Worm (Caenorhabditis elegans) whole organism, young adult: Measurements from ENCODE around the gene F36H5.4.
A peak's percentile ranks its signal among the peaks of the same experiment; 100 is the strongest.

Experiments used
- F22D6.2 ChIP-seq: sonication (generic microtip); optimal IDR thresholded peaks from 2 replicates; lab custom pipeline; 2016; ENCODE audit warnings: mild to moderate bottlenecking, missing genetic modification characterization, missing compliant biosample characterization
- F33H1.4 ChIP-seq: fragments of 200-800 bp; sonication (Bioruptor generic); IDR thresholded peaks from 2 replicates; pipeline ENCODE4 v1.3.6; 2022; ENCODE audit warnings: missing genetic modification reagents, missing genetic modification characterization, missing compliant biosample characterization
- F37B4.10 ChIP-seq: fragments of 200-800 bp; sonication (Bioruptor generic); IDR thresholded peaks from 2 replicates; pipeline ENCODE4 v1.3.6; 2022; ENCODE audit warnings: missing genetic modification characterization, missing compliant biosample characterization
- F39B2.1 ChIP-seq: fragments of 200-800 bp; sonication (Bioruptor generic); IDR thresholded peaks from 2 replicates; pipeline ENCODE4 v1.3.6; 2022; ENCODE audit warnings: missing genetic modification reagents, missing genetic modification characterization, missing compliant biosample characterization
- T07F8.4 ChIP-seq: sonication (generic microtip); optimal IDR thresholded peaks from 2 replicates; lab custom pipeline; 2016; ENCODE audit warnings: mild to moderate bottlenecking, missing genetic modification characterization, moderate library complexity, missing compliant biosample characterization
- Y53F4B.3 ChIP-seq: fragments of 200-800 bp; sonication (Bioruptor generic); IDR thresholded peaks from 2 replicates; pipeline ENCODE4 v1.3.6; 2022; ENCODE audit warnings: missing genetic modification reagents, missing genetic modification characterization, missing compliant biosample characterization
- Y56A3A.18 ChIP-seq: fragments of 200-800 bp; sonication (Bioruptor generic); IDR thresholded peaks from 2 replicates; pipeline ENCODE4 v1.3.6; 2022; ENCODE audit warnings: missing genetic modification reagents, missing genetic modification characterization, missing compliant biosample characterization
- aptf-2 ChIP-seq: fragments of 200-800 bp; sonication (Bioruptor generic); conservative IDR thresholded peaks from 2 replicates; pipeline ENCODE4 v1.3.6; 2022; ENCODE audit warnings: missing genetic modification reagents, missing genetic modification characterization, missing compliant biosample characterization
- aptf-3 ChIP-seq: fragments of 200-800 bp; sonication (Bioruptor generic); IDR thresholded peaks from 2 replicates; pipeline ENCODE4 v1.3.6; 2022; ENCODE audit warnings: missing genetic modification characterization, missing compliant biosample characterization
- attf-3 ChIP-seq: fragments of 200-800 bp; sonication (Bioruptor generic); conservative IDR thresholded peaks from 2 replicates; pipeline ENCODE4 v1.3.6; 2022; ENCODE audit warnings: missing genetic modification reagents, missing genetic modification characterization, missing compliant biosample characterization
- attf-5 ChIP-seq: fragments of 200-800 bp; sonication (Bioruptor generic); optimal IDR thresholded peaks from 2 replicates; lab custom pipeline; 2018; ENCODE audit warnings: mild to moderate bottlenecking, missing genetic modification characterization, missing compliant biosample characterization
- attf-6 ChIP-seq: fragments of 200-800 bp; sonication (Bioruptor generic); IDR thresholded peaks from 2 replicates; pipeline ENCODE4 v1.3.6; 2022; ENCODE audit warnings: missing genetic modification reagents, missing genetic modification characterization, missing compliant biosample characterization
- bed-1 ChIP-seq: fragments of 200-800 bp; sonication (Bioruptor generic); IDR thresholded peaks from 2 replicates; pipeline ENCODE4 v1.3.6; 2022; ENCODE audit warnings: missing genetic modification reagents, missing genetic modification characterization, missing compliant biosample characterization
- bed-2 ChIP-seq: fragments of 200-800 bp; sonication (Bioruptor generic); IDR thresholded peaks from 2 replicates; pipeline ENCODE4 v1.3.6; 2022; ENCODE audit warnings: missing genetic modification reagents, missing genetic modification characterization, missing compliant biosample characterization
- ceh-27 ChIP-seq: fragments of 200-800 bp; sonication (Bioruptor generic); optimal IDR thresholded peaks from 2 replicates; lab custom pipeline; 2018; ENCODE audit warnings: mild to moderate bottlenecking, missing genetic modification characterization, moderate library complexity, missing compliant biosample characterization
- ceh-40 ChIP-seq: fragments of 200-800 bp; sonication (Bioruptor generic); IDR thresholded peaks from 2 replicates; pipeline ENCODE4 v1.3.6; 2022; ENCODE audit warnings: missing genetic modification characterization, missing compliant biosample characterization
- chd-7 ChIP-seq: sonication (generic microtip); optimal IDR thresholded peaks from 2 replicates; lab custom pipeline; 2016; ENCODE audit warnings: mild to moderate bottlenecking, missing genetic modification characterization, moderate library complexity, missing compliant biosample characterization
- die-1 ChIP-seq: sonication (generic microtip); optimal IDR thresholded peaks from 2 replicates; lab custom pipeline; 2016; ENCODE audit warnings: missing genotype, mild to moderate bottlenecking, missing genetic modification characterization, missing compliant biosample characterization
- dpl-1 ChIP-seq: fragments of 150-350 bp; optimal IDR thresholded peaks from 2 replicates; lab custom pipeline; 2014; ENCODE audit warnings: missing biosample characterization, missing genetic modification reagents, missing genetic modification characterization
- efl-1 ChIP-seq: fragments of 150-350 bp; optimal IDR thresholded peaks from 2 replicates; lab custom pipeline; 2014; ENCODE audit warnings: missing biosample characterization, missing genetic modification reagents, missing genetic modification characterization
- egl-44 ChIP-seq: fragments of 200-800 bp; sonication (Bioruptor generic); IDR thresholded peaks from 2 replicates; pipeline ENCODE4 v1.3.6; 2022; ENCODE audit warnings: missing genetic modification reagents, missing genetic modification characterization, missing compliant biosample characterization
- fkh-3 ChIP-seq: sonication (generic microtip); optimal IDR thresholded peaks from 2 replicates; lab custom pipeline; 2016; ENCODE audit warnings: mild to moderate bottlenecking, missing genetic modification characterization, missing compliant biosample characterization
- hmg-1.2 ChIP-seq: fragments of 200-800 bp; sonication (Bioruptor generic); IDR thresholded peaks from 2 replicates; pipeline ENCODE4 v1.3.6; 2022; ENCODE audit warnings: missing genetic modification reagents, missing genetic modification characterization, missing compliant biosample characterization
- hmg-20 ChIP-seq: fragments of 200-800 bp; sonication (Bioruptor generic); IDR thresholded peaks from 2 replicates; pipeline ENCODE4 v1.3.6; 2022; ENCODE audit warnings: missing genetic modification reagents, missing genetic modification characterization, missing compliant biosample characterization
- hrde-1 ChIP-seq: sonication (generic microtip); optimal IDR thresholded peaks from 2 replicates; lab custom pipeline; 2016; ENCODE audit warnings: missing genetic modification characterization, mild to moderate bottlenecking, missing compliant biosample characterization, moderate library complexity, missing genotype, missing genetic modification reagents, borderline replicate concordance
- hsf-1 ChIP-seq: fragments of 200-800 bp; sonication (Bioruptor generic); IDR thresholded peaks from 2 replicates; pipeline ENCODE4 v1.3.6; 2022; ENCODE audit warnings: missing genetic modification reagents, missing genetic modification characterization, missing compliant biosample characterization
- lin-40 ChIP-seq: sonication (generic microtip); optimal IDR thresholded peaks from 2 replicates; lab custom pipeline; 2016; ENCODE audit warnings: missing genetic modification characterization, mild to moderate bottlenecking, missing compliant biosample characterization, missing genotype, missing genetic modification reagents
- mel-28 ChIP-seq: sonication (generic microtip); optimal IDR thresholded peaks from 2 replicates; lab custom pipeline; 2016; ENCODE audit warnings: borderline replicate concordance, mild to moderate bottlenecking, missing genetic modification characterization, missing compliant biosample characterization
- nfya-1 ChIP-seq: sonication (generic microtip); optimal IDR thresholded peaks from 2 replicates; lab custom pipeline; 2017; ENCODE audit warnings: antibody characterized with exemption, missing compliant biosample characterization, missing genetic modification characterization, borderline replicate concordance; ENCODE audit not compliant: insufficient read depth
- nhr-80 ChIP-seq: sonication (generic microtip); optimal IDR thresholded peaks from 2 replicates; lab custom pipeline; 2016; ENCODE audit warnings: missing genetic modification characterization, missing compliant biosample characterization
- rec-8 ChIP-seq, 2 experiments: sonication (generic microtip); optimal IDR thresholded peaks; 2 replicates each; lab custom pipeline; 2016; ENCODE audit warnings: mild to moderate bottlenecking in 2 of 2, missing genetic modification characterization in 2 of 2, missing genetic modification reagents in 2 of 2, missing genotype in 2 of 2, missing biosample characterization in 1 of 2, missing compliant biosample characterization in 1 of 2, moderate library complexity in 1 of 2
- repo-1 ChIP-seq: sonication (generic microtip); optimal IDR thresholded peaks from 2 replicates; lab custom pipeline; 2017; ENCODE audit warnings: mild to moderate bottlenecking, missing genetic modification characterization, missing compliant biosample characterization
- snpc-3.4 ChIP-seq: sonication (generic microtip); optimal IDR thresholded peaks from 2 replicates; lab custom pipeline; 2017; ENCODE audit warnings: missing genetic modification characterization, mild to moderate bottlenecking, missing compliant biosample characterization, antibody characterized with exemption, moderate library complexity, missing genotype, missing genetic modification reagents
- sptf-2 ChIP-seq: fragments of 200-800 bp; sonication (Bioruptor generic); optimal IDR thresholded peaks from 2 replicates; lab custom pipeline; 2018; ENCODE audit warnings: mild to moderate bottlenecking, missing genetic modification characterization, missing compliant biosample characterization
- tbx-9 ChIP-seq: sonication (generic microtip); optimal IDR thresholded peaks from 2 replicates; lab custom pipeline; 2016; ENCODE audit warnings: borderline replicate concordance, missing genetic modification characterization, inconsistent platforms, missing compliant biosample characterization
- unc-130 ChIP-seq: sonication (generic microtip); optimal IDR thresholded peaks from 2 replicates; lab custom pipeline; 2016; ENCODE audit warnings: missing genetic modification reagents, missing genetic modification characterization, missing compliant biosample characterization
- unc-62 ChIP-seq: fragments of 150-350 bp; optimal IDR thresholded peaks from 2 replicates; lab custom pipeline; 2014; ENCODE audit warnings: missing biosample characterization, missing genetic modification reagents, missing genetic modification characterization
- zim-3 ChIP-seq: sonication (generic microtip); optimal IDR thresholded peaks from 2 replicates; lab custom pipeline; 2017; ENCODE audit warnings: mild to moderate bottlenecking, missing genetic modification characterization, moderate library complexity, missing compliant biosample characterization
- ztf-3 ChIP-seq: fragments of 200-800 bp; sonication (Bioruptor generic); optimal IDR thresholded peaks from 2 replicates; lab custom pipeline; 2018; ENCODE audit warnings: mild to moderate bottlenecking, missing genetic modification characterization, missing compliant biosample characterization

F36H5.4 gene

ce11 chrII:1761564-1761963 is at the start of gene F36H5.4:
Gene F36H5.4 (plus strand): TSS chrII:1761864.
- TF ChIP-seq unc-130 (GFP tag; lab: Kevin White, UChicago), result no peak
- no peak for TF ChIP-seq repo-1
- TF ChIP-seq fkh-3 (tag; lab: Kevin White, UChicago), result no peak
- no peak for TF ChIP-seq attf-5 (GFP tag; lab: Kevin White, UChicago)
- TF ChIP-seq snpc-3.4 (tag; lab: Kevin White, UChicago), result no peak
- TF ChIP-seq ceh-40 (GFP tag; lab: Robert Waterston, UW), result no peak
- no peak for TF ChIP-seq tbx-9 (tag; lab: Kevin White, UChicago)
- no peak for TF ChIP-seq attf-3 (GFP tag; lab: Robert Waterston, UW)
- TF ChIP-seq hmg-1.2 (GFP tag; lab: Robert Waterston, UW), result no peak
- TF ChIP-seq rec-8 (tag; optimal IDR thresholded peaks at IDR 0.05; lab: Kevin White, UChicago), result no peak
- TF ChIP-seq, all 124 proteins: peak for 0

- no peak for TF ChIP-seq hsf-1
- TF ChIP-seq F22D6.2 (tag; lab: Kevin White, UChicago), result no peak
- TF ChIP-seq die-1, result no peak
- no peak for TF ChIP-seq lin-40 (tag; lab: Kevin White, UChicago)
- TF ChIP-seq efl-1 (GFP tag; lab: Kevin White, UChicago), result peak; percentile 47
- TF ChIP-seq hmg-1.2 (GFP tag; lab: Robert Waterston, UW), result no peak
These were observed 48.7 kb upstream of the F36H5.4 start, which contains the start of gene btb-7 for ce11 chrII:1712938-1713337. Gene btb-7 (plus strand): TSS chrII:1713238.

ce11 chrII:1714772-1715353 is 46.8 kb upstream of the F36H5.4 start, which contains the start of gene btb-6:
Gene btb-6 (plus strand): TSS chrII:1715303.
- TF ChIP-seq F39B2.1, result no peak
- TF ChIP-seq sptf-2, result no peak
- TF ChIP-seq hsf-1, result no peak
- TF ChIP-seq zim-3 (tag; lab: Kevin White, UChicago), result no peak
- TF ChIP-seq aptf-2 (GFP tag; lab: Robert Waterston, UW), result peak; percentile 97
- TF ChIP-seq aptf-3 (GFP tag; lab: Robert Waterston, UW), result peak; percentile 87; the same call in 1 of the 2 replicates
- TF ChIP-seq bed-1 (GFP tag; lab: Robert Waterston, UW), result 0 out of 2 replicates have a peak, but pooled peaks have one; percentile 47

- TF ChIP-seq hmg-20 (GFP tag; lab: Robert Waterston, UW) (no peak), unc-62 (GFP tag; lab: Kevin White, UChicago) (no peak), zim-3 (tag; lab: Kevin White, UChicago) (no peak), Y53F4B.3 (GFP tag; lab: Robert Waterston, UW) (no peak)
These were observed 42.5 kb upstream of the F36H5.4 start, which contains the start of gene fbxb-48 for ce11 chrII:1719153-1719552. Gene fbxb-48 (minus strand): TSS chrII:1719253.

- TF ChIP-seq F37B4.10 (GFP tag; lab: Robert Waterston, UW), result no peak
- no peak for TF ChIP-seq efl-1 (GFP tag; lab: Kevin White, UChicago)
- TF ChIP-seq hrde-1 (tag; lab: Kevin White, UChicago), result no peak
- no peak for TF ChIP-seq hsf-1
- TF ChIP-seq, all 124 proteins: peak for 0
These were observed 39.3 kb upstream of the F36H5.4 start, which contains the start of the genes fbxb-5 and btb-8 for ce11 chrII:1722394-1722793. Gene fbxb-5 (minus strand): TSS chrII:1722494. Gene btb-8 (plus strand): TSS chrII:1722770.

- TF ChIP-seq mel-28 (tag; lab: Kevin White, UChicago) (no peak), dpl-1 (GFP tag; lab: Kevin White, UChicago) (no peak), nfya-1 (tag; lab: Kevin White, UChicago) (no peak), T07F8.4 (tag; lab: Kevin White, UChicago) (no peak), Y56A3A.18 (GFP tag; lab: Robert Waterston, UW) (no peak), egl-44 (GFP tag; lab: Robert Waterston, UW) (no peak), ceh-27 (GFP tag; lab: Kevin White, UChicago) (no peak), F33H1.4 (GFP tag; lab: Robert Waterston, UW) (no peak), nhr-80 (tag; lab: Kevin White, UChicago) (no peak), chd-7 (tag; lab: Kevin White, UChicago) (no peak), ztf-3 (GFP tag; lab: Kevin White, UChicago) (no peak), attf-6 (GFP tag; lab: Robert Waterston, UW) (no peak), bed-2 (GFP tag; lab: Robert Waterston, UW) (no peak)
These were observed 37.4 kb upstream of the F36H5.4 start, which contains the start of gene fbxb-11 for ce11 chrII:1724314-1724713. Gene fbxb-11 (plus strand): TSS chrII:1724614.
